Worm (Caenorhabditis elegans): ENCODE results near the gene samt-1.

DNA sequence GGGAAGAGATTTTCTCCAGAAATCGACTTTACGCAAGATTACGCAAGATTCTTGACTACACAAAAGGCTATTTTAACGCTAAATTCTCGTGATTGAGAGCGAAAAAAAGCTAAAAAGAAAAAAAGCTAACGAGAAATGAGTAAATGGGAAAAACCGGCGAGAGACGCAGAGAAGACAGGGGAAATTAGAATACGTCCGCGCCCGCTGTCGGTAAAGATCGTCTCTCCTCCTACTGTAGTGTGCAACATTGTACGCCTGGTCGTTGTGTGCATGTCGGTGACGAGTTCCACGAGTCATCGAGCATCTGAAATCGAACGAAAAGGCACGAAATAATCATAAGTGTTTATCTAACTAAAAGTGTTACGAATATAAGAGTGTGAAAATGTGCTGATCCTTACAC, 16.7 kb upstream of the samt-1 start:
- TF ChIP-seq klf-2 (GFP tag; conservative IDR thresholded peaks at IDR 0.05) (no peak), flt-1 (GFP tag; IDR thresholded peaks at IDR 0.05) (no peak), cog-1 (tag; optimal IDR thresholded peaks at IDR 0.05) (no peak), T22C8.4 (GFP tag; IDR thresholded peaks at IDR 0.05) (no peak), ztf-29 (GFP tag; IDR thresholded peaks at IDR 0.05) (no peak)

Measured in whole organism, midembryonic.